Worm (Caenorhabditis elegans) whole organism, L4 larva: ENCODE results near the gene F55E10.4.
A peak's percentile ranks its signal among the peaks of the same experiment; 100 is the strongest.
"Not testable (repeated sequence)": the region's sequence is repeated elsewhere in the genome, so short reads cannot be mapped to it uniquely, and the experiment has no call there.

Source experiments
- F37D6.2 ChIP-seq: sonication (generic microtip); optimal IDR thresholded peaks from 2 replicates; lab custom pipeline; 2016; ENCODE audit warnings: mild to moderate bottlenecking, missing genetic modification characterization, missing compliant biosample characterization
- F49E8.2 ChIP-seq: sonication (generic microtip); optimal IDR thresholded peaks from 2 replicates; lab custom pipeline; 2016; ENCODE audit warnings: missing compliant biosample characterization, mild to moderate bottlenecking, missing genetic modification characterization, borderline replicate concordance
- T20F7.1 ChIP-seq: fragments of 200-800 bp; sonication (Bioruptor generic); optimal IDR thresholded peaks from 2 replicates; lab custom pipeline; 2018; ENCODE audit warnings: mild to moderate bottlenecking, missing genetic modification characterization, missing compliant biosample characterization
- aha-1 ChIP-seq: fragments of 150-350 bp; peaks from one replicate; lab custom pipeline; 2014; ENCODE audit warnings: missing biosample characterization, missing genetic modification characterization
- aly-2 ChIP-seq: sonication (generic microtip); optimal IDR thresholded peaks from 2 replicates; lab custom pipeline; 2018; ENCODE audit warnings: missing biosample characterization, missing genetic modification characterization
- arid-1 ChIP-seq: fragments of 200-800 bp; sonication (Bioruptor generic); conservative IDR thresholded peaks from 2 replicates; pipeline ENCODE4 v1.3.6; 2022; ENCODE audit warnings: missing genetic modification reagents, missing genetic modification characterization, missing compliant biosample characterization
- attf-4 ChIP-seq: sonication (generic microtip); optimal IDR thresholded peaks from 3 replicates; lab custom pipeline; 2017; ENCODE audit warnings: missing biosample characterization, missing genetic modification characterization
- daf-12 ChIP-seq: fragments of 150-350 bp; optimal IDR thresholded peaks from 2 replicates; lab custom pipeline; 2014; ENCODE audit warnings: missing biosample characterization, missing genetic modification reagents, missing genetic modification characterization
- daf-16 ChIP-seq, 3 experiments: sonication (generic microtip); optimal IDR thresholded peaks; 2 replicates each; lab custom pipeline; 2016 to 2017; ENCODE audit warnings: missing genetic modification characterization in 3 of 3, missing genetic modification reagents in 3 of 3, mild to moderate bottlenecking in 2 of 3, missing compliant biosample characterization in 2 of 3, missing biosample characterization in 1 of 3, moderate library complexity in 1 of 3
- daf-8 ChIP-seq: fragments of 200-800 bp; sonication (Bioruptor generic); IDR thresholded peaks from 2 replicates; pipeline ENCODE4 v1.3.6; 2022; ENCODE audit warnings: missing genetic modification characterization, missing compliant biosample characterization
- dmd-6 ChIP-seq: fragments of 200-800 bp; sonication (Bioruptor generic); IDR thresholded peaks from 2 replicates; pipeline ENCODE4 v1.3.6; 2022; ENCODE audit warnings: missing genetic modification reagents, missing genetic modification characterization, missing compliant biosample characterization
- dmd-8 ChIP-seq: fragments of 200-800 bp; sonication (Bioruptor generic); IDR thresholded peaks from 2 replicates; pipeline ENCODE4 v1.3.6; 2022; ENCODE audit warnings: missing genetic modification characterization, missing compliant biosample characterization
- duxl-1 ChIP-seq: sonication (generic microtip); optimal IDR thresholded peaks from 2 replicates; lab custom pipeline; 2016; ENCODE audit warnings: mild to moderate bottlenecking, missing genetic modification characterization, moderate library complexity, missing compliant biosample characterization; ENCODE audit not compliant: poor library complexity
- dve-1 ChIP-seq: sonication (generic microtip); optimal IDR thresholded peaks from 2 replicates; lab custom pipeline; 2017; ENCODE audit warnings: antibody characterized with exemption, mild to moderate bottlenecking, missing genetic modification characterization, missing compliant biosample characterization; ENCODE audit not compliant: insufficient read depth
- egl-27 ChIP-seq: sonication (generic microtip); optimal IDR thresholded peaks from 3 replicates; lab custom pipeline; 2017; ENCODE audit warnings: missing biosample characterization, missing genetic modification reagents, missing genetic modification characterization
- egl-43 ChIP-seq: fragments of 200-800 bp; sonication (Bioruptor generic); IDR thresholded peaks from 2 replicates; pipeline ENCODE4 v1.3.6; 2022; ENCODE audit warnings: missing genetic modification reagents, missing genetic modification characterization, missing compliant biosample characterization
- hlh-30 ChIP-seq: sonication (generic microtip); optimal IDR thresholded peaks from 2 replicates; lab custom pipeline; 2017; ENCODE audit warnings: antibody characterized with exemption, mild to moderate bottlenecking, missing genetic modification characterization, missing compliant biosample characterization; ENCODE audit not compliant: insufficient read depth
- lin-29 ChIP-seq: fragments of 200-800 bp; sonication (Bioruptor generic); IDR thresholded peaks from 2 replicates; pipeline ENCODE4 v1.3.6; 2022; ENCODE audit warnings: missing genetic modification reagents, missing genetic modification characterization, missing compliant biosample characterization
- lin-38 ChIP-seq: fragments of 200-800 bp; sonication (Bioruptor generic); IDR thresholded peaks from 2 replicates; pipeline ENCODE4 v1.3.6; 2022; ENCODE audit warnings: missing genetic modification reagents, missing genetic modification characterization, missing compliant biosample characterization
- mdt-29 ChIP-seq: fragments of 200-800 bp; sonication (Bioruptor generic); IDR thresholded peaks from 2 replicates; pipeline ENCODE4 v1.3.6; 2022; ENCODE audit warnings: missing genetic modification reagents, missing genetic modification characterization, missing compliant biosample characterization
- mxl-2 ChIP-seq: fragments of 200-800 bp; sonication (Bioruptor generic); conservative IDR thresholded peaks from 2 replicates; pipeline ENCODE4 v1.3.6; 2022; ENCODE audit warnings: missing genetic modification reagents, missing genetic modification characterization, missing compliant biosample characterization
- mxl-3 ChIP-seq: fragments of 200-800 bp; sonication (Bioruptor generic); optimal IDR thresholded peaks from 2 replicates; lab custom pipeline; 2018; ENCODE audit warnings: mild to moderate bottlenecking, missing genetic modification characterization, missing compliant biosample characterization
- nhr-25 ChIP-seq: sonication (generic microtip); optimal IDR thresholded peaks from 2 replicates; lab custom pipeline; 2017; ENCODE audit warnings: missing genetic modification characterization, mild to moderate bottlenecking, missing compliant biosample characterization, antibody characterized with exemption, moderate library complexity, borderline replicate concordance; ENCODE audit not compliant: insufficient read depth
- nhr-28 ChIP-seq: fragments of 150-350 bp; optimal IDR thresholded peaks from 2 replicates; lab custom pipeline; 2014; ENCODE audit warnings: missing biosample characterization, missing genetic modification characterization
- nhr-76 ChIP-seq: fragments of 150-350 bp; optimal IDR thresholded peaks from 2 replicates; lab custom pipeline; 2014; ENCODE audit warnings: missing biosample characterization, missing genetic modification characterization
- pqm-1 ChIP-seq: sonication (generic microtip); optimal IDR thresholded peaks from 2 replicates; lab custom pipeline; 2017; ENCODE audit warnings: missing biosample characterization, missing genetic modification characterization
- snpc-1.2 ChIP-seq: fragments of 200-800 bp; sonication (Bioruptor generic); IDR thresholded peaks from 2 replicates; pipeline ENCODE4 v1.3.6; 2022; ENCODE audit warnings: missing genetic modification reagents, missing genetic modification characterization, missing compliant biosample characterization
- spr-1 ChIP-seq: sonication (generic microtip); optimal IDR thresholded peaks from 2 replicates; lab custom pipeline; 2016; ENCODE audit warnings: mild to moderate bottlenecking, missing genetic modification characterization, missing compliant biosample characterization
- tag-97 ChIP-seq: fragments of 200-800 bp; sonication (Bioruptor generic); IDR thresholded peaks from 2 replicates; pipeline ENCODE4 v1.3.6; 2022; ENCODE audit warnings: missing genetic modification characterization, missing compliant biosample characterization
- unc-62 ChIP-seq, 3 experiments: fragments of 150-350 bp in 1 of 3; sonication (generic microtip); optimal IDR thresholded peaks in 2 of 3; peaks in 1 of 3; 1 replicate in 1 of 3; 2 replicates in 2 of 3; lab custom pipeline; 2014 to 2017; ENCODE audit warnings: missing biosample characterization in 3 of 3, missing genetic modification characterization in 3 of 3, missing genetic modification reagents in 3 of 3, missing genotype in 1 of 3
- vab-7 ChIP-seq: fragments of 200-800 bp; sonication (Bioruptor generic); IDR thresholded peaks from 2 replicates; pipeline ENCODE4 v1.3.6; 2022; ENCODE audit warnings: missing genetic modification reagents, missing genetic modification characterization, missing compliant biosample characterization

Gene F55E10.4

ce11 chrX:8326394-8326793, 1.3 kb downstream of the F55E10.4 start, which contains the start of gene R09F10.8:
R09F10.8 (minus strand) TSS chrX:8326451.
- TF ChIP-seq T20F7.1 (GFP tag; lab: Kevin White, UChicago) (no peak), unc-62 (GFP tag; optimal IDR thresholded peaks at IDR 0.05 in 1 of 2; lab: Kevin White, UChicago) (peak in 1 of 2 experiments; percentile 91), unc-62 (tag; optimal IDR thresholded peaks at IDR 0.05; lab: Kevin White, UChicago) (no peak), aly-2 (tag; lab: Kevin White, UChicago) (no peak)

- TF ChIP-seq dve-1 (tag; lab: Kevin White, UChicago) = peak; percentile 12
- TF ChIP-seq vab-7 = no peak
- TF ChIP-seq arid-1 (GFP tag; lab: Robert Waterston, UW) = no peak
- no peak for TF ChIP-seq spr-1 (tag; lab: Kevin White, UChicago)
- TF ChIP-seq nhr-28 = peak; percentile 56
- TF ChIP-seq daf-16 (GFP tag; optimal IDR thresholded peaks at IDR 0.05; lab: Kevin White, UChicago) = no peak
- TF ChIP-seq daf-16 (tag; optimal IDR thresholded peaks at IDR 0.05; lab: Kevin White, UChicago) = peak; percentile 60
- TF ChIP-seq daf-12 (tag; lab: Kevin White, UChicago) = no peak
- 0 out of 2 replicates have a peak, but pooled peaks have one; percentile 45 for TF ChIP-seq dmd-6
- peak; percentile 64 for TF ChIP-seq pqm-1 (tag; lab: Kevin White, UChicago)
- no peak for TF ChIP-seq mdt-29
Measured at ce11 chrX:8323371-8323770, 4.3 kb downstream of the F55E10.4 start, which contains the start of gene R09F10.1. R09F10.1 (plus strand) TSS chrX:8323592.

ce11 chrX:8321811-8322210, 5.9 kb downstream of the F55E10.4 start, which contains the start of gene abu-9:
abu-9 (plus strand) TSS chrX:8322111.
- TF ChIP-seq attf-4 (tag; lab: Kevin White, UChicago); snpc-1.2 (GFP tag; lab: Robert Waterston, UW); daf-8 (GFP tag; lab: Robert Waterston, UW): not testable (repeated sequence)

ce11 chrX:8320889-8321288, 6.8 kb downstream of the F55E10.4 start, which contains the start of gene pqn-57:
pqn-57 (minus strand) TSS chrX:8320989.
- TF ChIP-seq dmd-6 (no peak), nhr-25 (tag; lab: Kevin White, UChicago) (no peak), F37D6.2 (no peak), lin-38 (GFP tag; lab: Robert Waterston, UW) (no peak)

ce11 chrX:8318950-8319349, 8.8 kb downstream of the F55E10.4 start, which contains the start of gene srh-11:
srh-11 (minus strand) TSS chrX:8319050.
- TF ChIP-seq F49E8.2 (tag; lab: Kevin White, UChicago) = no peak
- TF ChIP-seq mxl-2 (GFP tag; lab: Robert Waterston, UW) = no peak
- TF ChIP-seq tag-97 (GFP tag; lab: Robert Waterston, UW) = no peak
- no peak for TF ChIP-seq lin-29 (GFP tag; lab: Robert Waterston, UW)
- no peak for TF ChIP-seq egl-43 (GFP tag; lab: Robert Waterston, UW)
- no peak for TF ChIP-seq duxl-1 (tag; lab: Kevin White, UChicago)
- no peak for TF ChIP-seq nhr-76 (tag; lab: Kevin White, UChicago)

ce11 chrX:8311590-8311989, 16.1 kb downstream of the F55E10.4 start:
- no peak for TF ChIP-seq egl-27
- TF ChIP-seq hlh-30 (tag; lab: Kevin White, UChicago) = no peak
- no peak for TF ChIP-seq duxl-1 (tag; lab: Kevin White, UChicago)
- TF ChIP-seq mxl-3 (GFP tag; lab: Kevin White, UChicago) = no peak
- TF ChIP-seq mdt-29 = no peak
- no peak for TF ChIP-seq dmd-8 (GFP tag; lab: Robert Waterston, UW)
- TF ChIP-seq aha-1 = peak; percentile 26
- TF ChIP-seq, all 104 proteins: peak for 1
